In genomic region chr2L:6805783-6806182, dm6 we compare ENCODE assay signal across 2 fruit fly cellular contexts.
TF ChIP-seq lines count a peak whose summit lies in the region.

Gene CG17375 (minus strand): TSS chr2L:6805792.

- no peak for TF ChIP-seq CTCF in whole organism, embryonic (GFP tag; optimal IDR thresholded peaks at IDR 0.05; lab: Kevin White, UChicago)

TF ChIP-seq in whole organism, embryonic, 481 proteins besides CTCF, POLR2A, EP300 and RAD21:
- TF ChIP-seq prd (optimal IDR thresholded peaks at IDR 0.05; lab: Kevin White, UChicago) = peak in 1 of 2 experiments; percentile 39
- TF ChIP-seq prd (GFP tag; IDR thresholded peaks at IDR 0.05; lab: Robert Waterston, UW) = no peak
- TF ChIP-seq CG6654 (GFP tag; optimal IDR thresholded peaks at IDR 0.05; lab: Kevin White, UChicago) = peak; percentile 92
- TF ChIP-seq ap (GFP tag; IDR thresholded peaks at IDR 0.05; lab: Robert Waterston, UW) = no peak

TF ChIP-seq in whole organism, wandering third instar larva, 38 proteins besides CTCF, POLR2A, EP300 and RAD21:
- TF ChIP-seq Abd-B (GFP tag; optimal IDR thresholded peaks at IDR 0.05; lab: Kevin White, UChicago) (no peak), Myc (optimal IDR thresholded peaks at IDR 0.05; lab: Kevin White, UChicago) (peak; percentile 82), lola (GFP tag; optimal IDR thresholded peaks at IDR 0.05; lab: Kevin White, UChicago) (no peak), fru (GFP tag; optimal IDR thresholded peaks at IDR 0.05; lab: Kevin White, UChicago) (no peak), Mio (GFP tag; optimal IDR thresholded peaks at IDR 0.05; lab: Kevin White, UChicago) (no peak), ey (GFP tag; optimal IDR thresholded peaks at IDR 0.05; lab: Kevin White, UChicago) (no peak), CrebA (GFP tag; optimal IDR thresholded peaks at IDR 0.05; lab: Kevin White, UChicago; ENCODE audit: borderline replicate concordance) (no peak), sv (GFP tag; optimal IDR thresholded peaks at IDR 0.05; lab: Kevin White, UChicago) (no peak), dsf (GFP tag; optimal IDR thresholded peaks at IDR 0.05; lab: Kevin White, UChicago; ENCODE audit: borderline replicate concordance) (no peak)
